Worm (Caenorhabditis elegans): Measurements from ENCODE around the gene tag-131.

The tag-131 gene

DNA sequence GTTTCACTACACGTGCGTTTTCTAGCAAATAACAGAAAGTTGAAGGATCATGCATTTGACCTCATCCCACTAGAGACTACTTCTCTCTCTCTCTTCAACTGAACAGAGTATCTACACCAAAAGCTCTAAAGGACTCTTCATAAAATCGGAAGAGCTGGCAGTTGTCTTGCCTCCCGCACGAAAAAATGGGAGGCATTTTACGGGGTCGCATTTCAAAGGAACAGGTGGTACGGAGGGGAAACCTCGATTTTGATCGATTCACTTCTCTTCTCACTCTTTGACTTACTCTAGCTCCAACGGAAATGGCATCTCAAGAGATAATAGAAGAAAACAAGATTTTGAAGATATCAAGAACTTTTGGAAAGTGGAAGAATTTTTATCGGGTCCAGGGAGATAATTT, 34.3 kb upstream of the tag-131 start:
- no peak for TF ChIP-seq nhr-90 (tag; optimal IDR thresholded peaks at IDR 0.05; ENCODE audit: poor library complexity)
- TF ChIP-seq blmp-1 (tag; optimal IDR thresholded peaks at IDR 0.05) = no peak
- TF ChIP-seq nhr-20 (tag; optimal IDR thresholded peaks at IDR 0.05) = peak; percentile 55
- TF ChIP-seq nhr-47 (tag; optimal IDR thresholded peaks at IDR 0.05) = no peak
- no peak for TF ChIP-seq snpc-4 (tag; optimal IDR thresholded peaks at IDR 0.05)
- TF ChIP-seq nhr-71 (tag; optimal IDR thresholded peaks at IDR 0.05) = peak; percentile 80
- no peak for TF ChIP-seq xbp-1 (tag; optimal IDR thresholded peaks at IDR 0.05)
- peak; percentile 85 for TF ChIP-seq lin-14 (GFP tag; optimal IDR thresholded peaks at IDR 0.05)
- TF ChIP-seq ets-5 (GFP tag; IDR thresholded peaks at IDR 0.05) = no peak
- TF ChIP-seq lir-3 (tag; optimal IDR thresholded peaks at IDR 0.05; ENCODE audit: poor library complexity) = peak; percentile 53
- peak in 1 of 2 experiments; percentile 26 for TF ChIP-seq efl-1 (optimal IDR thresholded peaks at IDR 0.05)
- TF ChIP-seq efl-1 (GFP tag; optimal IDR thresholded peaks at IDR 0.05 in 1 of 2) = peak; percentile 2 to 71
- peak; percentile 52 for TF ChIP-seq nhr-19 (GFP tag; conservative IDR thresholded peaks at IDR 0.05)
- peak in 1 of 2 experiments; percentile 47 for TF ChIP-seq lsy-2 (tag; optimal IDR thresholded peaks at IDR 0.05)
- TF ChIP-seq mdl-1 (tag; optimal IDR thresholded peaks at IDR 0.05) = peak in 1 of 2 experiments; percentile 45
- TF ChIP-seq efl-3 (GFP tag; optimal IDR thresholded peaks at IDR 0.05) = no peak
- TF ChIP-seq nhr-11 (tag; optimal IDR thresholded peaks at IDR 0.05) = peak; percentile 27
- peak; percentile 10 for TF ChIP-seq nhr-85 (tag)
- TF ChIP-seq unc-130 (tag; optimal IDR thresholded peaks at IDR 0.05) = peak; percentile 58
- TF ChIP-seq egl-13 (tag; optimal IDR thresholded peaks at IDR 0.05) = no peak
- TF ChIP-seq hlh-17 (GFP tag; optimal IDR thresholded peaks at IDR 0.05; ENCODE audit: borderline replicate concordance) = no peak
- TF ChIP-seq pag-3 (tag; optimal IDR thresholded peaks at IDR 0.05; ENCODE audit: borderline replicate concordance, insufficient read depth) = peak; percentile 85
- TF ChIP-seq snu-23 (GFP tag; optimal IDR thresholded peaks at IDR 0.05) = peak; percentile 47
- peak; percentile 88 for TF ChIP-seq rnt-1 (tag; optimal IDR thresholded peaks at IDR 0.05)
- TF ChIP-seq zag-1 (tag; optimal IDR thresholded peaks at IDR 0.05) = no peak
- TF ChIP-seq mep-1 (tag; optimal IDR thresholded peaks at IDR 0.05) = peak; percentile 41

DNA sequence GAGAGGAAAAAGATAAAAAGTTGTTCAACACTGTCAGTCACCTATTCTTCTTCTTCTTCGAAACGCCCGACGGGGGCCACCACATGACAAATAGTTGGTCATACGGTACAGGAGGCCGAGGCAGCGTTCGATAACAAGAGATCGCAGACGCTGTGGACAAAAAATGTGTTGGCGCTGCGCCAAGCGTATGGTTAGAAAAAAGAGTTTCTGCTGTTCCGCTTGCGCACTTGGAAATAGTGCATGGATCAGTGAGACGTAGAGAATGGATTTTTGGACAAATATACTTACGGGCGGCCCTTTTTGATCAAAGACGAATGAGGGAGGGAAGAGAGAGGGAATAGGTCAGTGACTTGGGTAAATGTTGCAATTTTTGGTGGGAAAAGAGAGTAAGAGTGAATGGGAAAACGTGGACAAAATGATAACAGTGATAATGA, 32.8 kb upstream of the tag-131 start:
- no peak for TF ChIP-seq pqm-1 (tag; optimal IDR thresholded peaks at IDR 0.05)
- TF ChIP-seq snu-23 (GFP tag; optimal IDR thresholded peaks at IDR 0.05) = peak; percentile 94
- TF ChIP-seq unc-30 (tag; optimal IDR thresholded peaks at IDR 0.05) = no peak
- peak in 1 of 2 experiments; percentile 91 for TF ChIP-seq mdl-1 (tag; optimal IDR thresholded peaks at IDR 0.05)
- peak; percentile 77 for TF ChIP-seq nhr-77 (tag; optimal IDR thresholded peaks at IDR 0.05)
- no peak for TF ChIP-seq Y116A8C.19 (tag; optimal IDR thresholded peaks at IDR 0.05; ENCODE audit: borderline replicate concordance)
- peak; percentile 9 for TF ChIP-seq aly-2 (tag; optimal IDR thresholded peaks at IDR 0.05)
- TF ChIP-seq mep-1 (tag; optimal IDR thresholded peaks at IDR 0.05) = peak; percentile 86
- peak; percentile 58 for TF ChIP-seq ceh-88 (GFP tag; IDR thresholded peaks at IDR 0.05)
- peak; percentile 29 for TF ChIP-seq pax-3 (tag; optimal IDR thresholded peaks at IDR 0.05)
- TF ChIP-seq swsn-7 (tag; optimal IDR thresholded peaks at IDR 0.05) = peak; percentile 81
- TF ChIP-seq ztf-4 (tag; optimal IDR thresholded peaks at IDR 0.05) = peak; percentile 68
- no peak for TF ChIP-seq ets-5 (GFP tag; IDR thresholded peaks at IDR 0.05)
- TF ChIP-seq lin-35 (GFP tag; optimal IDR thresholded peaks at IDR 0.05) = peak; percentile 44 to 81
- TF ChIP-seq grh-1 (GFP tag; IDR thresholded peaks at IDR 0.05) = peak; percentile 86
- no peak for TF ChIP-seq egl-13 (tag; optimal IDR thresholded peaks at IDR 0.05)
- TF ChIP-seq efl-1 (optimal IDR thresholded peaks at IDR 0.05) = peak; percentile 60 to 62
- peak; percentile 29 to 97 for TF ChIP-seq efl-1 (GFP tag; optimal IDR thresholded peaks at IDR 0.05 in 1 of 2)
- peak; percentile 59 for TF ChIP-seq nhr-237 (tag; optimal IDR thresholded peaks at IDR 0.05)
- no peak for TF ChIP-seq ceh-63 (GFP tag; optimal IDR thresholded peaks at IDR 0.05)
- TF ChIP-seq lin-14 (GFP tag; optimal IDR thresholded peaks at IDR 0.05) = peak; percentile 98
- TF ChIP-seq jun-1 (tag; optimal IDR thresholded peaks at IDR 0.05) = peak; percentile 72
- TF ChIP-seq sptf-1 (tag; optimal IDR thresholded peaks at IDR 0.05) = no peak
- TF ChIP-seq C04F5.9 (tag; optimal IDR thresholded peaks at IDR 0.05) = peak; percentile 31
- TF ChIP-seq lsy-2 (tag; optimal IDR thresholded peaks at IDR 0.05) = peak; percentile 75 to 91
- TF ChIP-seq efl-3 (GFP tag; optimal IDR thresholded peaks at IDR 0.05) = peak; percentile 75
- TF ChIP-seq nhr-19 (GFP tag; conservative IDR thresholded peaks at IDR 0.05) = peak; percentile 84
- peak; percentile 93 for TF ChIP-seq nhr-90 (tag; optimal IDR thresholded peaks at IDR 0.05; ENCODE audit: poor library complexity)
- peak; percentile 61 for TF ChIP-seq irx-1 (tag; optimal IDR thresholded peaks at IDR 0.05)
- TF ChIP-seq unc-98 (GFP tag; IDR thresholded peaks at IDR 0.05) = no peak
- peak; percentile 75 for TF ChIP-seq skn-1 (tag; optimal IDR thresholded peaks at IDR 0.05)
- no peak for TF ChIP-seq nhr-84 (tag; optimal IDR thresholded peaks at IDR 0.05)
- TF ChIP-seq lin-39 (tag; optimal IDR thresholded peaks at IDR 0.05) = no peak
- peak in 1 of 2 experiments; percentile 13 for TF ChIP-seq egl-27 (tag; optimal IDR thresholded peaks at IDR 0.05)
- TF ChIP-seq nhr-71 (tag; optimal IDR thresholded peaks at IDR 0.05) = peak; percentile 96
- TF ChIP-seq nhr-47 (tag; optimal IDR thresholded peaks at IDR 0.05) = peak; percentile 82
- TF ChIP-seq nhr-76 (tag; optimal IDR thresholded peaks at IDR 0.05) = no peak
- peak; percentile 30 for TF ChIP-seq fos-1 (tag; optimal IDR thresholded peaks at IDR 0.05)
